Fruit fly (Drosophila melanogaster): Measurements from ENCODE around the gene CG8132.
A peak's percentile ranks its signal among the peaks of the same experiment; 100 is the strongest.

CG8132 gene

DNA sequence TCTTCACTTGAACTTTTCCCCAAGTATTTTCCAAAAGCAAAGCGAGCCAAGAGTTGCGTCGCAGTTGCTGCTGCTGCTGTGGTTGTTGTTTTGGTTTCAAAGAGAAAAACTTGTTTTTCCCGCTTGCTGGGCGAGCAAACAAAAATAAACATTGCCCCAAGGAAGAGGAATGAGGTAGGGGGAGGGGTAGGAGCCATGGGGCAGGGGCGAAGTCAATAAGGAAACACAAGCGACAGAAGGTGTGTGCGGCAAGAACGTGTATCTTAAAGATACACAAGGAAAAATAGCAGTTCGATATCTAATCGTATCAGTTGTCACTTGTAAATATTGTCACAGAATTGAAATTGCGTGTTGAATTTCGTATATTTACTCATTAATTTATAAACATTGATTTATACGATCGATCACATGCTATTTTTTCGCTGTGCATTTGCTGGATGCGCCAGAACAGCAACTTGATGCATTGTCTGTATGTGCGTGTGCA, 7.7 kb upstream of the CG8132 start (continued):
- peak; percentile 57; the same call in 1 of the 2 replicates for TF ChIP-seq ranshi (GFP tag; IDR thresholded peaks at IDR 0.05)
- peak; percentile 77 for TF ChIP-seq CG6254 (GFP tag; optimal IDR thresholded peaks at IDR 0.05)
- TF ChIP-seq zen2 (GFP tag; IDR thresholded peaks at IDR 0.05; ENCODE audit: partially characterized antibody) = no peak
- peak; percentile 40 for TF ChIP-seq Atf-2 (GFP tag; optimal IDR thresholded peaks at IDR 0.05)
- no peak for TF ChIP-seq CG10543 (GFP tag; optimal IDR thresholded peaks at IDR 0.05)
- TF ChIP-seq Camta (GFP tag; optimal IDR thresholded peaks at IDR 0.05) = peak; percentile 36
- no peak for TF ChIP-seq gfzf (GFP tag; optimal IDR thresholded peaks at IDR 0.05)
- peak; percentile 80 for TF ChIP-seq gsb-n (tag; optimal IDR thresholded peaks at IDR 0.05)
- peak; percentile 15 for TF ChIP-seq cg (GFP tag; optimal IDR thresholded peaks at IDR 0.05)
- TF ChIP-seq wdn (GFP tag; IDR thresholded peaks at IDR 0.05) = no peak
- TF ChIP-seq Max (GFP tag; optimal IDR thresholded peaks at IDR 0.05) = peak; percentile 26
- no peak for TF ChIP-seq Dp (GFP tag; optimal IDR thresholded peaks at IDR 0.05)
- peak; percentile 78 for TF ChIP-seq D19A (tag; optimal IDR thresholded peaks at IDR 0.05)
- no peak for TF ChIP-seq psq (GFP tag; optimal IDR thresholded peaks at IDR 0.05)
- peak; percentile 33 for TF ChIP-seq Sry-β (GFP tag; optimal IDR thresholded peaks at IDR 0.05)
- no peak for TF ChIP-seq CG5180 (GFP tag; optimal IDR thresholded peaks at IDR 0.05)
- TF ChIP-seq CG8281 (tag; optimal IDR thresholded peaks at IDR 0.05) = peak; percentile 43
- TF ChIP-seq CG1233 (GFP tag; optimal IDR thresholded peaks at IDR 0.05) = peak; percentile 80
- TF ChIP-seq Blimp-1 (GFP tag; optimal IDR thresholded peaks at IDR 0.05) = peak; percentile 81
- no peak for TF ChIP-seq tll (GFP tag; optimal IDR thresholded peaks at IDR 0.05)
- TF ChIP-seq CG13775 (GFP tag; optimal IDR thresholded peaks at IDR 0.05) = peak; percentile 67
- TF ChIP-seq Dek (tag; optimal IDR thresholded peaks at IDR 0.05) = peak; percentile 36
- TF ChIP-seq CG6689 (GFP tag; IDR thresholded peaks at IDR 0.05) = peak; percentile 60; the same call in 1 of the 2 replicates
- peak; percentile 83 for TF ChIP-seq gem (tag; optimal IDR thresholded peaks at IDR 0.05)
- peak; percentile 77 for TF ChIP-seq Hmr (GFP tag; optimal IDR thresholded peaks at IDR 0.05)
- peak; percentile 72 for TF ChIP-seq CG8388 (GFP tag; optimal IDR thresholded peaks at IDR 0.05)
- no peak for TF ChIP-seq Opbp (GFP tag; IDR thresholded peaks at IDR 0.05; ENCODE audit: partially characterized antibody)
- TF ChIP-seq Bdp1 (GFP tag; optimal IDR thresholded peaks at IDR 0.05) = peak; percentile 33
- no peak for TF ChIP-seq Lpt (GFP tag; optimal IDR thresholded peaks at IDR 0.05)
- peak; percentile 29 for TF ChIP-seq Side (GFP tag; optimal IDR thresholded peaks at IDR 0.05)
- no peak for TF ChIP-seq emc (GFP tag; optimal IDR thresholded peaks at IDR 0.05)
- no peak for TF ChIP-seq hb (GFP tag; IDR thresholded peaks at IDR 0.05; ENCODE audit: partially characterized antibody)
- TF ChIP-seq CG5953 (GFP tag; IDR thresholded peaks at IDR 0.05) = peak; percentile 41; the same call in 1 of the 2 replicates
- no peak for TF ChIP-seq CG18476 (GFP tag; optimal IDR thresholded peaks at IDR 0.05)
- TF ChIP-seq dm (GFP tag; optimal IDR thresholded peaks at IDR 0.05) = no peak
- peak; percentile 33 for TF ChIP-seq CG9817 (tag; optimal IDR thresholded peaks at IDR 0.05)
- TF ChIP-seq CG3847 (GFP tag; IDR thresholded peaks at IDR 0.05) = no peak; the same call in 1 of the 2 replicates
- TF ChIP-seq Sry-δ (GFP tag; optimal IDR thresholded peaks at IDR 0.05) = no peak
- no peak for TF ChIP-seq Mrtf (GFP tag; IDR thresholded peaks at IDR 0.05)
- TF ChIP-seq Gug (GFP tag; IDR thresholded peaks at IDR 0.05) = peak; percentile 39; the same call in 1 of the 4 replicates
- TF ChIP-seq ftz-f1 (GFP tag; optimal IDR thresholded peaks at IDR 0.05) = no peak
- peak; percentile 35 for TF ChIP-seq schlank (tag; optimal IDR thresholded peaks at IDR 0.05)
- TF ChIP-seq Hr78 (GFP tag; optimal IDR thresholded peaks at IDR 0.05) = peak in 1 of 2 experiments; percentile 25
- peak; percentile 91 for TF ChIP-seq CG1603 (tag; optimal IDR thresholded peaks at IDR 0.05)
- peak; percentile 7 for TF ChIP-seq CG18011 (GFP tag; optimal IDR thresholded peaks at IDR 0.05)
- TF ChIP-seq CG9437 (GFP tag; optimal IDR thresholded peaks at IDR 0.05) = peak; percentile 34
- TF ChIP-seq CHES-1-like (GFP tag; optimal IDR thresholded peaks at IDR 0.05) = no peak
- peak; percentile 79 for TF ChIP-seq CG8924 (tag; optimal IDR thresholded peaks at IDR 0.05)
- TF ChIP-seq en (GFP tag; optimal IDR thresholded peaks at IDR 0.05) = no peak
